Worm (Caenorhabditis elegans) whole organism, L4 larva: ENCODE measurements around the gene zip-1.

Experiments
- D1046.2 ChIP-seq: fragments of 200-800 bp; sonication (Bioruptor generic); IDR thresholded peaks from 2 replicates; pipeline ENCODE4 v1.3.6; 2022; ENCODE audit warnings: missing genetic modification characterization, missing compliant biosample characterization
- F10B5.3 ChIP-seq: sonication (generic microtip); optimal IDR thresholded peaks from 2 replicates; lab custom pipeline; 2016; ENCODE audit warnings: mild to moderate bottlenecking, missing genetic modification characterization, missing compliant biosample characterization
- F37D6.2 ChIP-seq: sonication (generic microtip); optimal IDR thresholded peaks from 2 replicates; lab custom pipeline; 2016; ENCODE audit warnings: mild to moderate bottlenecking, missing genetic modification characterization, missing compliant biosample characterization
- T26A8.4 ChIP-seq: fragments of 200-800 bp; sonication (Bioruptor generic); IDR thresholded peaks from 2 replicates; pipeline ENCODE4 v1.3.6; 2022; ENCODE audit warnings: missing genetic modification characterization, missing compliant biosample characterization
- Y105C5A.15 ChIP-seq: fragments of 200-800 bp; sonication (Bioruptor generic); IDR thresholded peaks from 2 replicates; pipeline ENCODE4 v1.3.6; 2022; ENCODE audit warnings: missing genetic modification characterization, missing compliant biosample characterization
- ZK546.5 ChIP-seq, 2 experiments: sonication (generic microtip); optimal IDR thresholded peaks; 2 replicates each; lab custom pipeline; 2017; ENCODE audit warnings: missing biosample characterization in 2 of 2, missing genetic modification characterization in 2 of 2
- ama-1 ChIP-seq: fragments of 150-350 bp; optimal IDR thresholded peaks from 2 replicates; lab custom pipeline; 2014; ENCODE audit warnings: inconsistent platforms, mixed read lengths
- arid-1 ChIP-seq: fragments of 200-800 bp; sonication (Bioruptor generic); conservative IDR thresholded peaks from 2 replicates; pipeline ENCODE4 v1.3.6; 2022; ENCODE audit warnings: missing genetic modification reagents, missing genetic modification characterization, missing compliant biosample characterization
- ceh-20 ChIP-seq: fragments of 200-800 bp; sonication (Bioruptor generic); IDR thresholded peaks from 2 replicates; pipeline ENCODE4 v1.3.6; 2022; ENCODE audit warnings: missing genetic modification reagents, missing genetic modification characterization, missing compliant biosample characterization
- ceh-44 ChIP-seq: fragments of 200-800 bp; sonication (Bioruptor generic); IDR thresholded peaks from 2 replicates; pipeline ENCODE4 v1.3.6; 2022; ENCODE audit warnings: missing genetic modification reagents, missing genetic modification characterization, missing compliant biosample characterization
- ceh-62 ChIP-seq: sonication (generic microtip); optimal IDR thresholded peaks from 2 replicates; lab custom pipeline; 2017; ENCODE audit warnings: missing biosample characterization, missing genetic modification characterization
- cey-2 ChIP-seq: sonication (generic microtip); optimal IDR thresholded peaks from 3 replicates; lab custom pipeline; 2017; ENCODE audit warnings: missing genetic modification characterization, mild to moderate bottlenecking, missing compliant biosample characterization, antibody characterized with exemption, borderline replicate concordance; ENCODE audit not compliant: insufficient read depth
- daf-12 ChIP-seq: fragments of 150-350 bp; optimal IDR thresholded peaks from 2 replicates; lab custom pipeline; 2014; ENCODE audit warnings: missing biosample characterization, missing genetic modification reagents, missing genetic modification characterization
- daf-16 ChIP-seq, 3 experiments: sonication (generic microtip); optimal IDR thresholded peaks; 2 replicates each; lab custom pipeline; 2016 to 2017; ENCODE audit warnings: missing genetic modification characterization in 3 of 3, missing genetic modification reagents in 3 of 3, mild to moderate bottlenecking in 2 of 3, missing compliant biosample characterization in 2 of 3, missing biosample characterization in 1 of 3, moderate library complexity in 1 of 3
- daf-8 ChIP-seq: fragments of 200-800 bp; sonication (Bioruptor generic); IDR thresholded peaks from 2 replicates; pipeline ENCODE4 v1.3.6; 2022; ENCODE audit warnings: missing genetic modification characterization, missing compliant biosample characterization
- dmd-6 ChIP-seq: fragments of 200-800 bp; sonication (Bioruptor generic); IDR thresholded peaks from 2 replicates; pipeline ENCODE4 v1.3.6; 2022; ENCODE audit warnings: missing genetic modification reagents, missing genetic modification characterization, missing compliant biosample characterization
- dpl-1 ChIP-seq: fragments of 150-350 bp; optimal IDR thresholded peaks from 2 replicates; lab custom pipeline; 2014; ENCODE audit warnings: missing biosample characterization, missing genetic modification reagents, missing genetic modification characterization
- dve-1 ChIP-seq: sonication (generic microtip); optimal IDR thresholded peaks from 2 replicates; lab custom pipeline; 2017; ENCODE audit warnings: antibody characterized with exemption, mild to moderate bottlenecking, missing genetic modification characterization, missing compliant biosample characterization; ENCODE audit not compliant: insufficient read depth
- fkh-10 ChIP-seq: fragments of 150-350 bp; optimal IDR thresholded peaks from 2 replicates; lab custom pipeline; 2014; ENCODE audit warnings: missing biosample characterization, missing genetic modification reagents, missing genetic modification characterization
- hlh-11 ChIP-seq: fragments of 200-800 bp; sonication (Bioruptor generic); optimal IDR thresholded peaks from 2 replicates; lab custom pipeline; 2018; ENCODE audit warnings: mild to moderate bottlenecking, missing genetic modification characterization, missing compliant biosample characterization
- hmg-1.1 ChIP-seq: fragments of 200-800 bp; sonication (Bioruptor generic); IDR thresholded peaks from 2 replicates; pipeline ENCODE4 v1.3.6; 2022; ENCODE audit warnings: missing genetic modification reagents, missing genetic modification characterization, missing compliant biosample characterization
- lin-1 ChIP-seq: fragments of 200-800 bp; sonication (Bioruptor generic); IDR thresholded peaks from 2 replicates; pipeline ENCODE4 v1.3.6; 2022; ENCODE audit warnings: missing genetic modification reagents, missing genetic modification characterization, missing compliant biosample characterization
- lin-15B ChIP-seq: fragments of 150-350 bp; sonication (generic microtip); optimal IDR thresholded peaks from 3 replicates; lab custom pipeline; 2014; ENCODE audit warnings: missing biosample characterization, missing genetic modification characterization
- lin-38 ChIP-seq: fragments of 200-800 bp; sonication (Bioruptor generic); IDR thresholded peaks from 2 replicates; pipeline ENCODE4 v1.3.6; 2022; ENCODE audit warnings: missing genetic modification reagents, missing genetic modification characterization, missing compliant biosample characterization
- lin-39 ChIP-seq: fragments of 150-350 bp; optimal IDR thresholded peaks from 2 replicates; lab custom pipeline; 2014; ENCODE audit warnings: missing biosample characterization, missing genetic modification reagents, missing genetic modification characterization
- lir-3 ChIP-seq: sonication (generic microtip); optimal IDR thresholded peaks from 2 replicates; lab custom pipeline; 2016; ENCODE audit warnings: mild to moderate bottlenecking, missing genetic modification characterization, missing compliant biosample characterization
- lsy-2 ChIP-seq, 2 experiments: fragments of 150-350 bp in 1 of 2; sonication (generic microtip) in 1 of 2; optimal IDR thresholded peaks; 2 replicates each; lab custom pipeline; 2014 to 2017; ENCODE audit warnings: missing biosample characterization in 2 of 2, missing genetic modification characterization in 2 of 2
- mdl-1 ChIP-seq, 2 experiments: fragments of 150-350 bp in 1 of 2; sonication (generic microtip) in 1 of 2; optimal IDR thresholded peaks; 2 replicates each; lab custom pipeline; 2014 to 2017; ENCODE audit warnings: missing biosample characterization in 2 of 2, missing genetic modification characterization in 2 of 2
- mes-2 ChIP-seq: sonication (generic microtip); optimal IDR thresholded peaks from 2 replicates; lab custom pipeline; 2016; ENCODE audit warnings: missing genotype, mild to moderate bottlenecking, missing genetic modification characterization, missing compliant biosample characterization; ENCODE audit not compliant: poor library complexity, severe bottlenecking
- mxl-3 ChIP-seq: fragments of 200-800 bp; sonication (Bioruptor generic); optimal IDR thresholded peaks from 2 replicates; lab custom pipeline; 2018; ENCODE audit warnings: mild to moderate bottlenecking, missing genetic modification characterization, missing compliant biosample characterization
- nhr-11 ChIP-seq: fragments of 150-350 bp; optimal IDR thresholded peaks from 2 replicates; lab custom pipeline; 2014; ENCODE audit warnings: missing biosample characterization, missing genetic modification characterization
- nhr-237 ChIP-seq: sonication (generic microtip); optimal IDR thresholded peaks from 2 replicates; lab custom pipeline; 2017; ENCODE audit warnings: missing biosample characterization, missing genetic modification characterization
- nhr-25 ChIP-seq: sonication (generic microtip); optimal IDR thresholded peaks from 2 replicates; lab custom pipeline; 2017; ENCODE audit warnings: missing genetic modification characterization, mild to moderate bottlenecking, missing compliant biosample characterization, antibody characterized with exemption, moderate library complexity, borderline replicate concordance; ENCODE audit not compliant: insufficient read depth
- nhr-48 ChIP-seq: sonication (generic microtip); optimal IDR thresholded peaks from 2 replicates; lab custom pipeline; 2016; ENCODE audit warnings: mild to moderate bottlenecking, missing genetic modification characterization, missing compliant biosample characterization
- nhr-6 ChIP-seq: fragments of 150-350 bp; optimal IDR thresholded peaks from 2 replicates; lab custom pipeline; 2014; ENCODE audit warnings: missing biosample characterization, missing genetic modification characterization
- nhr-76 ChIP-seq: fragments of 150-350 bp; optimal IDR thresholded peaks from 2 replicates; lab custom pipeline; 2014; ENCODE audit warnings: missing biosample characterization, missing genetic modification characterization
- pha-4 ChIP-seq, 2 experiments: fragments of 150-350 bp in 1 of 2; fragments of 200-800 bp in 1 of 2; sonication (Bioruptor generic) in 1 of 2; IDR thresholded peaks in 1 of 2; optimal IDR thresholded peaks in 1 of 2; 2 replicates each; pipeline versions ENCODE4 v1.3.6 to Lab custom; 2014 to 2022; ENCODE audit warnings: missing genetic modification characterization in 2 of 2, missing genetic modification reagents in 2 of 2, missing biosample characterization in 1 of 2, missing compliant biosample characterization in 1 of 2
- php-3 ChIP-seq: fragments of 200-800 bp; sonication (Bioruptor generic); IDR thresholded peaks from 2 replicates; pipeline ENCODE4 v1.3.6; 2022; ENCODE audit warnings: missing genetic modification reagents, missing genetic modification characterization, missing compliant biosample characterization
- pqm-1 ChIP-seq: sonication (generic microtip); optimal IDR thresholded peaks from 2 replicates; lab custom pipeline; 2017; ENCODE audit warnings: missing biosample characterization, missing genetic modification characterization
- snpc-1.2 ChIP-seq: fragments of 200-800 bp; sonication (Bioruptor generic); IDR thresholded peaks from 2 replicates; pipeline ENCODE4 v1.3.6; 2022; ENCODE audit warnings: missing genetic modification reagents, missing genetic modification characterization, missing compliant biosample characterization
- tag-97 ChIP-seq: fragments of 200-800 bp; sonication (Bioruptor generic); IDR thresholded peaks from 2 replicates; pipeline ENCODE4 v1.3.6; 2022; ENCODE audit warnings: missing genetic modification characterization, missing compliant biosample characterization
- unc-62 ChIP-seq, 3 experiments: fragments of 150-350 bp in 1 of 3; sonication (generic microtip); optimal IDR thresholded peaks in 2 of 3; peaks in 1 of 3; 1 replicate in 1 of 3; 2 replicates in 2 of 3; lab custom pipeline; 2014 to 2017; ENCODE audit warnings: missing biosample characterization in 3 of 3, missing genetic modification characterization in 3 of 3, missing genetic modification reagents in 3 of 3, missing genotype in 1 of 3
- zfp-2 ChIP-seq: sonication (generic microtip); optimal IDR thresholded peaks from 2 replicates; lab custom pipeline; 2016; ENCODE audit warnings: mild to moderate bottlenecking, missing genetic modification characterization, missing compliant biosample characterization
- zip-11 ChIP-seq: fragments of 200-800 bp; sonication (Bioruptor generic); IDR thresholded peaks from 2 replicates; pipeline ENCODE4 v1.3.6; 2022; ENCODE audit warnings: missing genetic modification characterization, missing compliant biosample characterization
- ztf-7 ChIP-seq: fragments of 150-350 bp; optimal IDR thresholded peaks from 2 replicates; lab custom pipeline; 2014; ENCODE audit warnings: missing biosample characterization, missing genetic modification characterization

zip-1 gene

DNA sequence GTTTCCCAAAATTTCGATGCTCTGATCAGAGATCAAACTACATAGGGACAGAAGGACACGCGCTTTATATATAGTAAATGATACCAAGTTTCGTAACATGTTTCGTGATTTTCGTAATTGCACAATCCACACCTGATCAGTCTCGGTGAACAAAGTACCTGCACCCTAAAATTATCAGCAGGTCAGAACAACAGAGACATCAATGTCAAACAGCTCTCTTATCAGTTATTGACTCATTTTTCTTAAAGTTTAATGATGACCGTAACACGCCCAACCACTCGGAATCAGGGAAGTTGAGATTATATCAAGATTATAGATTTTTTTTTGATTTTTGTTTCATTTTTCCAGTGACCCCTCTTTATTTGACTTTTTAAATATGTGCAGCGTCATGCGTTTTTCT, 16.1 kb upstream of the zip-1 start (continued):
- TF ChIP-seq daf-16 (GFP tag; optimal IDR thresholded peaks at IDR 0.05; lab: Kevin White, UChicago) (no peak), daf-16 (tag; optimal IDR thresholded peaks at IDR 0.05; lab: Kevin White, UChicago) (peak; percentile 88), mes-2 (peak; percentile 4), nhr-11 (tag; lab: Kevin White, UChicago) (no peak), zip-11 (GFP tag; lab: Robert Waterston, UW) (no peak), mdl-1 (tag; optimal IDR thresholded peaks at IDR 0.05; lab: Kevin White, UChicago) (no peak), hmg-1.1 (GFP tag; lab: Robert Waterston, UW) (no peak), lin-39 (tag; lab: Kevin White, UChicago) (no peak), F37D6.2 (tag; lab: Kevin White, UChicago) (no peak), lin-15B (tag; lab: Kevin White, UChicago) (no peak), ztf-7 (tag; lab: Kevin White, UChicago) (no peak), nhr-237 (no peak), pqm-1 (tag; lab: Kevin White, UChicago) (peak; percentile 86), lsy-2 (tag; optimal IDR thresholded peaks at IDR 0.05; lab: Kevin White, UChicago) (no peak), fkh-10 (GFP tag; lab: Kevin White, UChicago) (no peak), mxl-3 (GFP tag; lab: Kevin White, UChicago) (no peak), Y105C5A.15 (GFP tag; lab: Robert Waterston, UW) (no peak), nhr-6 (tag; lab: Kevin White, UChicago) (peak; percentile 81), unc-62 (GFP tag; optimal IDR thresholded peaks at IDR 0.05 in 1 of 2; lab: Kevin White, UChicago) (peak in 1 of 2 experiments; percentile 90), unc-62 (tag; optimal IDR thresholded peaks at IDR 0.05; lab: Kevin White, UChicago) (no peak), dve-1 (tag; lab: Kevin White, UChicago) (peak; percentile 76), lir-3 (tag; lab: Kevin White, UChicago) (no peak), pha-4 (GFP tag; IDR thresholded peaks at IDR 0.05; lab: Robert Waterston, UW) (no peak), pha-4 (tag; optimal IDR thresholded peaks at IDR 0.05; lab: Kevin White, UChicago) (no peak), arid-1 (GFP tag; lab: Robert Waterston, UW) (no peak), lin-1 (GFP tag; lab: Robert Waterston, UW) (peak; percentile 87), daf-8 (GFP tag; lab: Robert Waterston, UW) (no peak), nhr-76 (tag; lab: Kevin White, UChicago) (no peak), php-3 (GFP tag; lab: Robert Waterston, UW) (peak; percentile 88), snpc-1.2 (GFP tag; lab: Robert Waterston, UW) (no peak), ama-1 (lab: Kevin White, UChicago) (no peak), daf-12 (tag; lab: Kevin White, UChicago) (no peak), F10B5.3 (no peak), dmd-6 (peak; percentile 86), D1046.2 (GFP tag; lab: Robert Waterston, UW) (no peak), T26A8.4 (GFP tag; lab: Robert Waterston, UW) (no peak), nhr-25 (tag; lab: Kevin White, UChicago) (no peak), ceh-44 (no peak), lin-38 (GFP tag; lab: Robert Waterston, UW) (peak; percentile 24; the same call in 1 of the 2 replicates), nhr-48 (tag; lab: Kevin White, UChicago) (no peak), tag-97 (GFP tag; lab: Robert Waterston, UW) (no peak), ZK546.5 (tag; optimal IDR thresholded peaks at IDR 0.05; lab: Kevin White, UChicago) (no peak), ceh-20 (GFP tag; lab: Robert Waterston, UW) (no peak), hlh-11 (tag; lab: Kevin White, UChicago) (peak; percentile 79), ceh-62 (no peak), cey-2 (tag; lab: Kevin White, UChicago) (no peak), dpl-1 (GFP tag; lab: Kevin White, UChicago) (no peak), zfp-2 (no peak)
